Worm (Caenorhabditis elegans) whole organism, L3 larva: Measurements from ENCODE around the gene tmem-138.

Source experiments
- fos-1 ChIP-seq: fragments of 150-350 bp; optimal IDR thresholded peaks from 2 replicates; lab custom pipeline; 2014; ENCODE audit warnings: missing biosample characterization, missing genetic modification characterization
- nhr-77 ChIP-seq: fragments of 150-350 bp; optimal IDR thresholded peaks from 2 replicates; lab custom pipeline; 2014; ENCODE audit warnings: missing biosample characterization, missing genetic modification characterization

- TF ChIP-seq fos-1 (tag; lab: Kevin White, UChicago) (no peak), nhr-77 (tag; lab: Kevin White, UChicago) (no peak)
Observed at ce11 chrII:8129495-8130010, 27.6 kb upstream of the tmem-138 start, which contains the start of gene ulp-4.
